Worm (Caenorhabditis elegans) whole organism, late embryonic: ENCODE data around the gene dsb-1.

Experiments used
- C08G9.2 ChIP-seq: sonication (generic microtip); optimal IDR thresholded peaks from 2 replicates; lab custom pipeline; 2016; ENCODE audit warnings: mild to moderate bottlenecking, missing genetic modification characterization, moderate library complexity, missing compliant biosample characterization
- F13H6.1 ChIP-seq: sonication (generic microtip); optimal IDR thresholded peaks from 2 replicates; lab custom pipeline; 2016; ENCODE audit warnings: missing genetic modification characterization, missing compliant biosample characterization
- K09A11.1 ChIP-seq: sonication (generic microtip); optimal IDR thresholded peaks from 2 replicates; lab custom pipeline; 2017; ENCODE audit warnings: antibody characterized with exemption, mild to moderate bottlenecking, missing genetic modification characterization, missing compliant biosample characterization; ENCODE audit not compliant: insufficient read depth
- ceh-14 ChIP-seq: sonication (generic microtip); optimal IDR thresholded peaks from 2 replicates; lab custom pipeline; 2016; ENCODE audit warnings: missing genotype, missing genetic modification characterization, missing compliant biosample characterization
- ceh-19 ChIP-seq: fragments of 200-800 bp; sonication (Bioruptor generic); optimal IDR thresholded peaks from 2 replicates; lab custom pipeline; 2018; ENCODE audit warnings: mild to moderate bottlenecking, missing genetic modification characterization, missing compliant biosample characterization
- ceh-2 ChIP-seq: sonication (generic microtip); optimal IDR thresholded peaks from 2 replicates; lab custom pipeline; 2016; ENCODE audit warnings: missing genotype, missing genetic modification characterization, missing compliant biosample characterization
- ceh-22 ChIP-seq: sonication (generic microtip); optimal IDR thresholded peaks from 2 replicates; lab custom pipeline; 2017; ENCODE audit warnings: missing biosample characterization, missing genetic modification characterization
- ceh-34 ChIP-seq: sonication (generic microtip); optimal IDR thresholded peaks from 2 replicates; lab custom pipeline; 2016; ENCODE audit warnings: mild to moderate bottlenecking, missing genetic modification characterization, missing compliant biosample characterization
- ceh-6 ChIP-seq: fragments of 200-800 bp; sonication (Bioruptor generic); optimal IDR thresholded peaks from 2 replicates; lab custom pipeline; 2018; ENCODE audit warnings: mild to moderate bottlenecking, missing genetic modification characterization, missing compliant biosample characterization
- che-1 ChIP-seq: sonication (generic microtip); optimal IDR thresholded peaks from 2 replicates; lab custom pipeline; 2016; ENCODE audit warnings: mild to moderate bottlenecking, missing genetic modification characterization, missing compliant biosample characterization
- dve-1 ChIP-seq: sonication (generic microtip); optimal IDR thresholded peaks from 2 replicates; lab custom pipeline; 2017; ENCODE audit warnings: antibody characterized with exemption, mild to moderate bottlenecking, missing genetic modification characterization, missing compliant biosample characterization
- ets-4 ChIP-seq: sonication (generic microtip); optimal IDR thresholded peaks from 2 replicates; lab custom pipeline; 2016; ENCODE audit warnings: missing genetic modification characterization, missing compliant biosample characterization
- eyg-1 ChIP-seq: sonication (generic microtip); optimal IDR thresholded peaks from 2 replicates; lab custom pipeline; 2016; ENCODE audit warnings: missing genotype, missing genetic modification characterization, missing compliant biosample characterization
- gmeb-2 ChIP-seq: sonication (generic microtip); optimal IDR thresholded peaks from 2 replicates; lab custom pipeline; 2016; ENCODE audit warnings: missing genetic modification characterization, inconsistent platforms, missing compliant biosample characterization
- hlh-6 ChIP-seq: sonication (generic microtip); optimal IDR thresholded peaks from 2 replicates; lab custom pipeline; 2016; ENCODE audit warnings: missing genotype, missing genetic modification characterization, missing compliant biosample characterization
- lim-6 ChIP-seq: sonication (generic microtip); optimal IDR thresholded peaks from 2 replicates; lab custom pipeline; 2016; ENCODE audit warnings: missing genetic modification characterization, missing compliant biosample characterization
- lin-11 ChIP-seq: fragments of 200-800 bp; sonication (Bioruptor generic); optimal IDR thresholded peaks from 2 replicates; lab custom pipeline; 2018; ENCODE audit warnings: mild to moderate bottlenecking, missing genetic modification characterization, missing compliant biosample characterization
- nhr-11 ChIP-seq: fragments of 150-350 bp; optimal IDR thresholded peaks from 2 replicates; lab custom pipeline; 2014; ENCODE audit warnings: missing biosample characterization, missing genetic modification characterization
- nhr-232 ChIP-seq: sonication (generic microtip); optimal IDR thresholded peaks from 2 replicates; lab custom pipeline; 2016; ENCODE audit warnings: missing genetic modification characterization, missing compliant biosample characterization
- pax-1 ChIP-seq: fragments of 150-350 bp; optimal IDR thresholded peaks from 2 replicates; lab custom pipeline; 2014; ENCODE audit warnings: missing biosample characterization, missing genetic modification characterization
- ref-2 ChIP-seq: sonication (generic microtip); optimal IDR thresholded peaks from 2 replicates; lab custom pipeline; 2016; ENCODE audit warnings: missing genetic modification characterization, missing compliant biosample characterization
- rnt-1 ChIP-seq: sonication (generic microtip); optimal IDR thresholded peaks from 2 replicates; lab custom pipeline; 2016; ENCODE audit warnings: missing genetic modification characterization, missing compliant biosample characterization
- sdc-2 ChIP-seq: sonication (generic microtip); optimal IDR thresholded peaks from 2 replicates; lab custom pipeline; 2016; ENCODE audit warnings: missing genotype, missing genetic modification characterization, missing compliant biosample characterization
- sox-2 ChIP-seq: fragments of 200-800 bp; sonication (Bioruptor generic); IDR thresholded peaks from 2 replicates; pipeline ENCODE4 v1.3.6; 2022; ENCODE audit warnings: missing genetic modification reagents, missing genetic modification characterization, missing compliant biosample characterization
- sox-4 ChIP-seq: sonication (generic microtip); optimal IDR thresholded peaks from 2 replicates; lab custom pipeline; 2017; ENCODE audit warnings: mild to moderate bottlenecking, missing genetic modification characterization, inconsistent platforms, missing compliant biosample characterization
- tbx-2 ChIP-seq: sonication (generic microtip); optimal IDR thresholded peaks from 2 replicates; lab custom pipeline; 2016; ENCODE audit warnings: missing genetic modification characterization, missing compliant biosample characterization
- tbx-7 ChIP-seq: sonication (generic microtip); optimal IDR thresholded peaks from 2 replicates; lab custom pipeline; 2016; ENCODE audit warnings: missing genotype, missing genetic modification characterization, missing compliant biosample characterization
- unc-42 ChIP-seq: sonication (generic microtip); optimal IDR thresholded peaks from 2 replicates; lab custom pipeline; 2016; ENCODE audit warnings: missing genotype, missing genetic modification characterization, missing compliant biosample characterization
- unc-55 ChIP-seq: sonication (generic microtip); optimal IDR thresholded peaks from 2 replicates; lab custom pipeline; 2017; ENCODE audit warnings: missing biosample characterization, missing genetic modification reagents, missing genetic modification characterization
- zip-5 ChIP-seq: sonication (generic microtip); optimal IDR thresholded peaks from 2 replicates; lab custom pipeline; 2016; ENCODE audit warnings: missing genetic modification characterization, missing compliant biosample characterization

The dsb-1 gene

ce11 chrIV:12408625-12409024 lies at the start of gene dsb-1:
Gene dsb-1 (plus strand): TSS chrIV:12408925.
- TF ChIP-seq ceh-2 (tag; lab: Kevin White, UChicago) (no peak), rnt-1 (tag; lab: Kevin White, UChicago) (no peak), ceh-34 (tag; lab: Kevin White, UChicago) (no peak), eyg-1 (tag; lab: Kevin White, UChicago) (no peak)

DNA sequence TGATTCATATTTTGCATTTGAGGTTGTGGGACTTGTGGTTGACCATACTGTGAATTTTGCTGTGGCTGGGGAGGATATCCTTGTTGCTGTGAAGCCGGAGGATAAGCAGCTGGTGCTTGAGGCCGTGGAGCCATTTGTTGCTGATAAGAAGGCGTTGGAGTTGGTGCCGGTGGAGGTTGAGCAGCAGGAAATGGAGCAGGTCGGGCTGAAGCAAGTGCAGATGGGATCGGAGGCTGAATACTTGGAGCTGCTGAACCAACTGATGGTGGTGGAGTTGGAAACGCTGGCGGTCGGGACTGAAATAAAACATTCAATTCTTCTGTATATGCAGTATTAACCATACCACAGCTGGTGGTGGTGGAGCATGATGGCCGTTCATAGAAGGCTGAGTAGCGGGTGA lies 48.7 kb upstream of the dsb-1 start:
- no peak for TF ChIP-seq rnt-1 (tag; lab: Kevin White, UChicago)
- TF ChIP-seq ref-2, result no peak
- no peak for TF ChIP-seq K09A11.1

DNA sequence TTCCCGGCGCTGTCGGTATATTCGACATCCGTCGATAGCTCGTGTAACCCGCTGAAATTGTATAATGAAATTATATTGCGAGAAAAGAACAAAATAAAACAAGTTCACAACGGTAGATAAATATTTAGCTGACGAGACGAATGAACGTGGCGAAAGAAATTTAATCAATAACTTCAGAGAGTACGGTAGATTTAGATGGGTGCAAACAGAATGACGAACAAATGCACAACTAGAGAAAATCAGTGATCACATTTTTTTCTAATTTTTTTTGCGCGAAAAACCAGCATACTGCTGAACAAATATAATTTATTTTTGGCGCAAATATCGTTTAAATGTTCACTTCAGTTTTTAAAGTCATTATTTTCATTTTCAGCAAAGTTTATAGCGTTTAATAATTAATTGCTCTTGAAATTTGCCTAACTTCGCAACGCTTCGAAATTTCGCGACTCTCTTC lies 48.0 kb upstream of the dsb-1 start, which contains the start of gene sec-24.2:
Gene sec-24.2 (minus strand): TSS at position 51 of the 454 bp plus-strand sequence.
- no peak for TF ChIP-seq rnt-1 (tag; lab: Kevin White, UChicago)
- TF ChIP-seq ceh-14, result no peak
- TF ChIP-seq nhr-232 (tag; lab: Kevin White, UChicago), result no peak
- no peak for TF ChIP-seq tbx-2 (tag; lab: Kevin White, UChicago)
- TF ChIP-seq dve-1 (tag; lab: Kevin White, UChicago), result no peak
- no peak for TF ChIP-seq lin-11 (tag; lab: Kevin White, UChicago)
- TF ChIP-seq che-1 (tag; lab: Kevin White, UChicago), result no peak
- TF ChIP-seq zip-5 (tag; lab: Kevin White, UChicago), result no peak
- TF ChIP-seq pax-1 (tag; lab: Kevin White, UChicago), result no peak

- TF ChIP-seq pax-1 (tag; lab: Kevin White, UChicago) (no peak), F13H6.1 (tag; lab: Kevin White, UChicago) (no peak), nhr-11 (no peak), tbx-2 (tag; lab: Kevin White, UChicago) (no peak), ceh-22 (tag; lab: Kevin White, UChicago) (no peak), ceh-19 (GFP tag; lab: Kevin White, UChicago) (no peak), ceh-6 (no peak), tbx-7 (tag; lab: Kevin White, UChicago) (no peak), ets-4 (no peak)
These were observed 47.2 kb upstream of the dsb-1 start, which contains the start of the genes ccr-4 and ZC518.8 for ce11 chrIV:12361392-12362092. Gene ccr-4 (plus strand): TSS chrIV:12361542. Gene ZC518.8 (minus strand): TSS chrIV:12361908.

- TF ChIP-seq sox-2 (GFP tag; lab: Robert Waterston, UW) (no peak), lim-6 (no peak), unc-42 (tag; lab: Kevin White, UChicago) (no peak), gmeb-2 (tag; lab: Kevin White, UChicago) (no peak), hlh-6 (tag; lab: Kevin White, UChicago) (peak; percentile 9), sdc-2 (tag; lab: Kevin White, UChicago) (peak; percentile 2), nhr-232 (tag; lab: Kevin White, UChicago) (no peak), sox-4 (no peak), unc-55 (no peak), che-1 (tag; lab: Kevin White, UChicago) (no peak), C08G9.2 (tag; lab: Kevin White, UChicago) (peak; percentile 5), tbx-7 (tag; lab: Kevin White, UChicago) (no peak), ref-2 (no peak)
These were observed 43.8 kb upstream of the dsb-1 start for ce11 chrIV:12364964-12365363.

- TF ChIP-seq rnt-1 (tag; lab: Kevin White, UChicago) (peak; percentile 34), F13H6.1 (tag; lab: Kevin White, UChicago) (no peak)
- TF ChIP-seq, all 69 proteins: peak for 1
These were observed 42.2 kb upstream of the dsb-1 start for ce11 chrIV:12366571-12366970.
